Worm (Caenorhabditis elegans) whole organism, mixed stage, embryonic: ENCODE measurements around the gene F09C6.11.

Experiments used
- ces-1 ChIP-seq: fragments of 150-350 bp; optimal IDR thresholded peaks from 2 replicates; lab custom pipeline; 2014; ENCODE audit warnings: missing biosample characterization, missing genetic modification reagents, missing genetic modification characterization
- elt-1 ChIP-seq: sonication (generic microtip); optimal IDR thresholded peaks from 2 replicates; lab custom pipeline; 2017; ENCODE audit warnings: missing genetic modification characterization, mild to moderate bottlenecking, missing compliant biosample characterization, antibody characterized with exemption, moderate library complexity, borderline replicate concordance; ENCODE audit not compliant: insufficient read depth
- elt-3 ChIP-seq: fragments of 150-350 bp; optimal IDR thresholded peaks from 2 replicates; lab custom pipeline; 2014; ENCODE audit warnings: missing biosample characterization, missing genetic modification characterization
- lin-13 ChIP-seq: fragments of 150-350 bp; optimal IDR thresholded peaks from 2 replicates; lab custom pipeline; 2014; ENCODE audit warnings: missing biosample characterization, missing genetic modification characterization
- lin-32 ChIP-seq: fragments of 200-800 bp; sonication (Bioruptor generic); optimal IDR thresholded peaks from 2 replicates; lab custom pipeline; 2018; ENCODE audit warnings: mild to moderate bottlenecking, missing genetic modification characterization, missing compliant biosample characterization
- lsy-2 ChIP-seq: fragments of 150-350 bp; optimal IDR thresholded peaks from 2 replicates; lab custom pipeline; 2014; ENCODE audit warnings: missing biosample characterization, missing genetic modification characterization
- mep-1 ChIP-seq: fragments of 150-350 bp; optimal IDR thresholded peaks from 2 replicates; lab custom pipeline; 2017; ENCODE audit warnings: missing biosample characterization, missing genetic modification reagents, missing genetic modification characterization, inconsistent platforms
- mls-2 ChIP-seq: sonication (generic microtip); optimal IDR thresholded peaks from 2 replicates; lab custom pipeline; 2016; ENCODE audit warnings: mild to moderate bottlenecking, missing genetic modification characterization, moderate library complexity, missing compliant biosample characterization
- nhr-28 ChIP-seq: fragments of 150-350 bp; optimal IDR thresholded peaks from 2 replicates; lab custom pipeline; 2014; ENCODE audit warnings: missing biosample characterization, missing genetic modification characterization
- snpc-4 ChIP-seq: fragments of 150-350 bp; optimal IDR thresholded peaks from 2 replicates; lab custom pipeline; 2014; ENCODE audit warnings: missing biosample characterization, missing genetic modification characterization
- ztf-11 ChIP-seq: fragments of 150-350 bp; optimal IDR thresholded peaks from 2 replicates; lab custom pipeline; 2014; ENCODE audit warnings: missing biosample characterization, missing genetic modification characterization

DNA sequence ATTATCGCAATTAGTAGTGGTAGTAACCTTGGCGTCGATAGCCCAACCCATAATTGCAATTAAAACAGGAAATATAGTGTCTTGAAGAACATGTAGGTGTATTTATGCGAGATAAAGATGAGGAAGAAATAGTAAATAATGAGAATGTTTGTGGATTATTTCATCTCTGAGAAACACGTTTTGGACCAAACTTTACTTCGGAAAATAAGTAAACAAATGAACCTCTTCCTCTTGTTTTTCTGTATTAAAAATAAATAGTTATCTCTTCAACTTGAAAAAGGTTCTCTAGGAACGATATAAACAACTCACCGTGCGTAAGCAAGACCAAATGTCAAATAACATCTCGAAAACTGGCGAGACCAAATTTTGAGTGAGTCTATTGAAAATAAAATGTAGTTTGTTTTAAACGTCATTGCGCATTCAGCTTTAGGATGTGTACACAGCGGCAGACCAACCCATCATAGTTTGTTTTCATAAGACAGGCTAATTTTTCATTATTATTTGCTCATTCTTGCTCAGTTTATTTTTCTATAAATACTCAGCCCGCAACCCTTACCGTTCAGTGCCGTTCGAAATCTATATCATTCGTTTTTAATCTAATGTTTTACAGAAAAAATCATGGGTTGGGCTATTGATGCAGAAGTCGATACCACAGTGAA lies at the start of gene F09C6.11, which contains the start of gene F09C6.12:
- no peak for TF ChIP-seq elt-3
- TF ChIP-seq lin-13 (tag; lab: Kevin White, UChicago), result no peak
- no peak for TF ChIP-seq mls-2 (tag; lab: Kevin White, UChicago)
- TF ChIP-seq elt-1 (tag; lab: Kevin White, UChicago), result no peak
- TF ChIP-seq ces-1 (GFP tag; lab: Kevin White, UChicago), result no peak
- no peak for TF ChIP-seq ztf-11
- no peak for TF ChIP-seq lsy-2 (tag; lab: Kevin White, UChicago)
- TF ChIP-seq lin-32 (GFP tag; lab: Kevin White, UChicago), result no peak
- TF ChIP-seq nhr-28 (tag; lab: Kevin White, UChicago), result no peak
- no peak for TF ChIP-seq snpc-4 (tag; lab: Kevin White, UChicago)
- TF ChIP-seq mep-1 (tag; lab: Kevin White, UChicago), result no peak
